Fruit fly (Drosophila melanogaster) whole organism, embryonic: ENCODE data around the gene Atg6.
A peak's percentile ranks its signal among the peaks of the same experiment; 100 is the strongest.

Experiments used
- ATbp ChIP-seq: fragments of 200-800 bp; sonication (Bioruptor generic); optimal IDR thresholded peaks from 2 replicates; lab custom pipeline; 2017; ENCODE audit warnings: missing biosample characterization, mild to moderate bottlenecking, missing genetic modification characterization, missing genetic modification reagents
- Aef1 ChIP-seq: fragments of 200-800 bp; sonication (Bioruptor generic); IDR thresholded peaks from 3 replicates; pipeline ENCODE4 v1.3.6; 2022; ENCODE audit warnings: missing biosample characterization, missing genetic modification characterization
- CG10431 ChIP-seq: fragments of 200-800 bp; sonication (Bioruptor generic); optimal IDR thresholded peaks from 3 replicates; lab custom pipeline; 2018; ENCODE audit warnings: missing biosample characterization, mild to moderate bottlenecking, missing genetic modification characterization
- CG12769 ChIP-seq: fragments of 200-800 bp; sonication (Bioruptor generic); optimal IDR thresholded peaks from 2 replicates; lab custom pipeline; 2019; ENCODE audit warnings: missing biosample characterization, mild to moderate bottlenecking, missing genetic modification characterization, moderate library complexity
- CG14441 ChIP-seq: fragments of 200-800 bp; sonication (Bioruptor generic); IDR thresholded peaks from 2 replicates; pipeline ENCODE4 v1.3.6; 2022; ENCODE audit warnings: missing biosample characterization, missing genetic modification characterization
- CG17568 ChIP-seq: fragments of 200-800 bp; sonication (Bioruptor generic); optimal IDR thresholded peaks from 2 replicates; lab custom pipeline; 2018; ENCODE audit warnings: missing biosample characterization, mild to moderate bottlenecking, missing genetic modification characterization, moderate library complexity
- CG30403 ChIP-seq: fragments of 200-800 bp; sonication (Bioruptor generic); optimal IDR thresholded peaks from 3 replicates; lab custom pipeline; 2016; ENCODE audit warnings: missing biosample characterization, missing genetic modification characterization
- CG33213 ChIP-seq: fragments of 200-800 bp; sonication (Bioruptor generic); optimal IDR thresholded peaks from 3 replicates; lab custom pipeline; 2016; ENCODE audit warnings: missing biosample characterization, missing genetic modification characterization
- CG4424 ChIP-seq: fragments of 200-800 bp; sonication (Bioruptor generic); optimal IDR thresholded peaks from 3 replicates; lab custom pipeline; 2016; ENCODE audit warnings: missing biosample characterization, missing genetic modification characterization
- CG4617 ChIP-seq: fragments of 200-800 bp; sonication (Bioruptor generic); optimal IDR thresholded peaks from 3 replicates; lab custom pipeline; 2016; ENCODE audit warnings: missing biosample characterization, missing genetic modification characterization, borderline replicate concordance
- CG5180 ChIP-seq: fragments of 200-800 bp; sonication (Bioruptor generic); optimal IDR thresholded peaks from 3 replicates; lab custom pipeline; 2017; ENCODE audit warnings: missing biosample characterization, missing genetic modification characterization, mild to moderate bottlenecking, moderate library complexity, missing genetic modification reagents
- CG6654 ChIP-seq: fragments of 200-800 bp; sonication (Bioruptor generic); optimal IDR thresholded peaks from 2 replicates; lab custom pipeline; 2017; ENCODE audit warnings: missing biosample characterization, mild to moderate bottlenecking, missing genetic modification characterization
- CG9437 ChIP-seq: fragments of 200-800 bp; sonication (Bioruptor generic); optimal IDR thresholded peaks from 2 replicates; lab custom pipeline; 2018; ENCODE audit warnings: missing biosample characterization, mild to moderate bottlenecking, missing genetic modification characterization
- CHES-1-like ChIP-seq: fragments of 200-800 bp; sonication (Bioruptor generic); optimal IDR thresholded peaks from 2 replicates; lab custom pipeline; 2016; ENCODE audit warnings: missing biosample characterization, missing genetic modification characterization
- D ChIP-seq, 2 experiments: fragments of 200-800 bp in 1 of 2; fragments of >200 bp in 1 of 2; sonication (Bioruptor generic) in 1 of 2; optimal IDR thresholded peaks; 2 replicates in 1 of 2; 3 replicates in 1 of 2; lab custom pipeline; 2017; ENCODE audit warnings: mild to moderate bottlenecking in 1 of 2, missing biosample characterization in 1 of 2, missing genetic modification characterization in 1 of 2, missing genetic modification reagents in 1 of 2
- Dek ChIP-seq: fragments of 200-800 bp; sonication (Bioruptor generic); optimal IDR thresholded peaks from 3 replicates; lab custom pipeline; 2019; ENCODE audit warnings: missing biosample characterization, mild to moderate bottlenecking, missing genetic modification characterization, moderate library complexity
- Doc3 ChIP-seq: fragments of 200-800 bp; sonication (Bioruptor generic); IDR thresholded peaks from 3 replicates; pipeline ENCODE4 v1.3.6; 2022; ENCODE audit warnings: missing biosample characterization, missing genetic modification characterization; ENCODE audit not compliant: partially characterized antibody
- Dref ChIP-seq: fragments of 200-800 bp; sonication (Bioruptor generic); IDR thresholded peaks from 2 replicates; pipeline ENCODE4 v1.3.6; 2022; ENCODE audit warnings: missing biosample characterization, missing genetic modification characterization
- Ets97D ChIP-seq: fragments of 200-800 bp; sonication (Bioruptor generic); optimal IDR thresholded peaks from 3 replicates; lab custom pipeline; 2016; ENCODE audit warnings: missing biosample characterization, missing genetic modification characterization
- H15 ChIP-seq: fragments of 200-800 bp; sonication (Bioruptor generic); IDR thresholded peaks from 3 replicates; pipeline ENCODE4 v1.3.6; 2022; ENCODE audit warnings: missing biosample characterization, missing genetic modification characterization
- HLH3B ChIP-seq: fragments of 200-800 bp; sonication (Bioruptor generic); IDR thresholded peaks from 2 replicates; pipeline ENCODE4 v1.3.6; 2022; ENCODE audit warnings: missing biosample characterization, missing genetic modification characterization
- Kr ChIP-seq: fragments of 200-800 bp; sonication (Bioruptor generic); optimal IDR thresholded peaks from 2 replicates; lab custom pipeline; 2017; ENCODE audit warnings: missing biosample characterization, mild to moderate bottlenecking, missing genetic modification characterization
- Max ChIP-seq: fragments of 200-800 bp; sonication (Bioruptor generic); optimal IDR thresholded peaks from 2 replicates; lab custom pipeline; 2016; ENCODE audit warnings: missing biosample characterization, mild to moderate bottlenecking, missing genetic modification characterization
- Mrtf ChIP-seq: fragments of 200-800 bp; sonication (Bioruptor generic); IDR thresholded peaks from 3 replicates; pipeline ENCODE4 v1.3.6; 2022; ENCODE audit warnings: missing biosample characterization, missing genetic modification characterization
- NFAT ChIP-seq: fragments of 200-800 bp; sonication (Bioruptor generic); IDR thresholded peaks from 2 replicates; pipeline ENCODE4 v1.3.6; 2022; ENCODE audit warnings: missing biosample characterization, missing genetic modification characterization
- Oaz ChIP-seq: fragments of 200-800 bp; sonication (Bioruptor generic); IDR thresholded peaks from 2 replicates; pipeline ENCODE4 v1.3.6; 2022; ENCODE audit warnings: missing biosample characterization, missing genetic modification characterization
- Oli ChIP-seq: fragments of 200-800 bp; sonication (Bioruptor generic); optimal IDR thresholded peaks from 2 replicates; lab custom pipeline; 2018; ENCODE audit warnings: missing biosample characterization, mild to moderate bottlenecking, missing genetic modification characterization, moderate library complexity
- Sin3A ChIP-seq: fragments of >200 bp; optimal IDR thresholded peaks from 2 replicates; lab custom pipeline; 2018
- Sox102F ChIP-seq: fragments of 200-800 bp; sonication (Bioruptor generic); optimal IDR thresholded peaks from 2 replicates; lab custom pipeline; 2018; ENCODE audit warnings: missing biosample characterization, mild to moderate bottlenecking, missing genetic modification characterization, moderate library complexity
- Trl ChIP-seq, 3 experiments: fragments of >200 bp in 2 of 3; fragments of 200-800 bp in 1 of 3; sonication (Bioruptor generic) in 1 of 3; optimal IDR thresholded peaks; 2 replicates in 1 of 3; 3 replicates in 2 of 3; lab custom pipeline; 2016 to 2017; ENCODE audit warnings: missing biosample characterization in 1 of 3, missing genetic modification characterization in 1 of 3
- aop ChIP-seq: fragments of 200-800 bp; sonication (Bioruptor generic); IDR thresholded peaks from 2 replicates; pipeline ENCODE4 v1.3.6; 2022; ENCODE audit warnings: missing biosample characterization, missing genetic modification characterization
- cato ChIP-seq: fragments of 200-800 bp; sonication (Bioruptor generic); optimal IDR thresholded peaks from 2 replicates; lab custom pipeline; 2016; ENCODE audit warnings: missing biosample characterization, missing genetic modification characterization, borderline replicate concordance
- chinmo ChIP-seq: fragments of 200-800 bp; sonication (Bioruptor generic); IDR thresholded peaks from 4 replicates; pipeline ENCODE4 v1.3.6; 2022; ENCODE audit warnings: missing biosample characterization, missing genetic modification characterization; ENCODE audit not compliant: partially characterized antibody
- ci ChIP-seq: fragments of 200-800 bp; sonication (Bioruptor generic); IDR thresholded peaks from 3 replicates; pipeline ENCODE4 v1.3.6; 2022; ENCODE audit warnings: missing biosample characterization, missing genetic modification characterization
- dati ChIP-seq: fragments of 200-800 bp; sonication (Bioruptor generic); IDR thresholded peaks from 2 replicates; pipeline ENCODE4 v1.3.6; 2022; ENCODE audit warnings: missing biosample characterization, missing genetic modification characterization
- fd64A ChIP-seq: fragments of 200-800 bp; sonication (Bioruptor generic); optimal IDR thresholded peaks from 3 replicates; lab custom pipeline; 2018; ENCODE audit warnings: missing biosample characterization, mild to moderate bottlenecking, missing genetic modification characterization
- hth ChIP-seq: fragments of >200 bp; optimal IDR thresholded peaks from 2 replicates; lab custom pipeline; 2017; ENCODE audit warnings: inconsistent platforms
- kay ChIP-seq: fragments of 200-800 bp; sonication (Bioruptor generic); optimal IDR thresholded peaks from 2 replicates; lab custom pipeline; 2016; ENCODE audit warnings: missing biosample characterization, missing genetic modification characterization
- knrl ChIP-seq: fragments of 200-800 bp; sonication (Bioruptor generic); IDR thresholded peaks from 3 replicates; pipeline ENCODE4 v1.3.6; 2022; ENCODE audit warnings: missing biosample characterization, missing genetic modification characterization; ENCODE audit not compliant: partially characterized antibody
- nom ChIP-seq: fragments of 200-800 bp; sonication (Bioruptor generic); optimal IDR thresholded peaks from 2 replicates; lab custom pipeline; 2017; ENCODE audit warnings: missing biosample characterization, missing genetic modification characterization, mild to moderate bottlenecking, moderate library complexity, missing genetic modification reagents
- oc ChIP-seq: fragments of 200-800 bp; sonication (Bioruptor generic); optimal IDR thresholded peaks from 2 replicates; lab custom pipeline; 2018; ENCODE audit warnings: missing biosample characterization, mild to moderate bottlenecking, missing genetic modification characterization, moderate library complexity
- pb ChIP-seq: fragments of 200-800 bp; sonication (Bioruptor generic); optimal IDR thresholded peaks from 3 replicates; lab custom pipeline; 2016; ENCODE audit warnings: missing biosample characterization, missing genetic modification characterization
- pzg ChIP-seq: fragments of 200-800 bp; sonication (Bioruptor generic); optimal IDR thresholded peaks from 3 replicates; lab custom pipeline; 2018; ENCODE audit warnings: missing biosample characterization, mild to moderate bottlenecking, missing genetic modification characterization, moderate library complexity
- sc ChIP-seq, 3 experiments: fragments of >200 bp in 2 of 3; fragments of 200-800 bp in 1 of 3; sonication (Bioruptor generic) in 1 of 3; optimal IDR thresholded peaks; 2 replicates in 2 of 3; 3 replicates in 1 of 3; lab custom pipeline; 2017; ENCODE audit warnings: mild to moderate bottlenecking in 1 of 3, missing biosample characterization in 1 of 3, missing genetic modification characterization in 1 of 3, missing genetic modification reagents in 1 of 3
- sd ChIP-seq: fragments of 200-800 bp; sonication (Bioruptor generic); optimal IDR thresholded peaks from 3 replicates; lab custom pipeline; 2018; ENCODE audit warnings: missing biosample characterization, mild to moderate bottlenecking, missing genetic modification characterization, moderate library complexity
- sens-2 ChIP-seq: fragments of 200-800 bp; sonication (Bioruptor generic); IDR thresholded peaks from 2 replicates; pipeline ENCODE4 v1.3.6; 2022; ENCODE audit warnings: missing biosample characterization, missing genetic modification characterization
- slp2 ChIP-seq: fragments of 200-800 bp; sonication (Bioruptor generic); optimal IDR thresholded peaks from 2 replicates; lab custom pipeline; 2016; ENCODE audit warnings: missing biosample characterization, missing genetic modification characterization
- so ChIP-seq: fragments of 200-800 bp; sonication (Bioruptor generic); IDR thresholded peaks from 3 replicates; pipeline ENCODE4 v1.3.6; 2022; ENCODE audit warnings: missing biosample characterization, missing genetic modification characterization
- sqz ChIP-seq: fragments of 200-800 bp; sonication (Bioruptor generic); optimal IDR thresholded peaks from 3 replicates; lab custom pipeline; 2018; ENCODE audit warnings: missing biosample characterization, mild to moderate bottlenecking, missing genetic modification characterization
- unc-4 ChIP-seq: fragments of 200-800 bp; sonication (Bioruptor generic); IDR thresholded peaks from 2 replicates; pipeline ENCODE4 v1.3.6; 2022; ENCODE audit warnings: missing biosample characterization, missing genetic modification characterization; ENCODE audit not compliant: partially characterized antibody

The Atg6 gene

dm6 chr3R:24058041-24058440, 7.5 kb upstream of the Atg6 start, which contains the start of gene SMC1 (continued):
- TF ChIP-seq NFAT (GFP tag; lab: Robert Waterston, UW) (no peak; the same call in 1 of the 2 replicates), chinmo (GFP tag; lab: Robert Waterston, UW) (peak; percentile 100), slp2 (GFP tag; lab: Kevin White, UChicago) (peak; percentile 18), unc-4 (peak; percentile 99), hth (no peak), Oaz (no peak), CG33213 (GFP tag; lab: Kevin White, UChicago) (peak; percentile 73), CG6654 (GFP tag; lab: Kevin White, UChicago) (no peak), Dek (tag; lab: Kevin White, UChicago) (peak; percentile 54), sd (no peak), so (GFP tag; lab: Robert Waterston, UW) (no peak), nom (peak; percentile 6), CG14441 (no peak), CG30403 (peak; percentile 54), Doc3 (peak; percentile 99), CG4617 (GFP tag; lab: Kevin White, UChicago) (peak; percentile 89), H15 (GFP tag; lab: Robert Waterston, UW) (no peak), dati (GFP tag; lab: Robert Waterston, UW) (no peak), knrl (GFP tag; lab: Robert Waterston, UW) (peak; percentile 100), Dref (GFP tag; lab: Robert Waterston, UW) (peak; percentile 96), Kr (GFP tag; lab: Kevin White, UChicago) (no peak), Oli (no peak), CG9437 (GFP tag; lab: Kevin White, UChicago) (no peak), Mrtf (GFP tag; lab: Robert Waterston, UW) (no peak; the same call in 2 of the 3 replicates), sens-2 (GFP tag; lab: Robert Waterston, UW) (no peak), Aef1 (GFP tag; lab: Robert Waterston, UW) (no peak), sc (optimal IDR thresholded peaks at IDR 0.05; lab: Kevin White, UChicago) (no peak), sc (GFP tag; optimal IDR thresholded peaks at IDR 0.05; lab: Kevin White, UChicago) (no peak), fd64A (no peak), ATbp (GFP tag; lab: Kevin White, UChicago) (no peak), pzg (peak; percentile 94), CG4424 (peak; percentile 31), Max (GFP tag; lab: Kevin White, UChicago) (peak; percentile 34), pb (GFP tag; lab: Kevin White, UChicago) (no peak), cato (no peak), Sin3A (peak; percentile 52), CG5180 (GFP tag; lab: Kevin White, UChicago) (no peak), sqz (GFP tag; lab: Kevin White, UChicago) (peak; percentile 86), kay (no peak), CG12769 (peak; percentile 53), CG17568 (no peak), aop (GFP tag; lab: Robert Waterston, UW) (no peak), Sox102F (GFP tag; lab: Kevin White, UChicago) (no peak), Trl (optimal IDR thresholded peaks at IDR 0.05; lab: Kevin White, UChicago) (no peak), Trl (GFP tag; optimal IDR thresholded peaks at IDR 0.05; lab: Kevin White, UChicago) (peak; percentile 39), CHES-1-like (GFP tag; lab: Kevin White, UChicago) (peak; percentile 81), D (optimal IDR thresholded peaks at IDR 0.05; lab: Kevin White, UChicago) (no peak), D (GFP tag; optimal IDR thresholded peaks at IDR 0.05; lab: Kevin White, UChicago) (no peak), HLH3B (GFP tag; lab: Robert Waterston, UW) (no peak), CG10431 (no peak), ci (GFP tag; lab: Robert Waterston, UW) (no peak), oc (tag; lab: Kevin White, UChicago) (no peak), Ets97D (GFP tag; lab: Kevin White, UChicago) (peak; percentile 77)
